Worm (Caenorhabditis elegans): ENCODE measurements around the gene ntl-9.

DNA sequence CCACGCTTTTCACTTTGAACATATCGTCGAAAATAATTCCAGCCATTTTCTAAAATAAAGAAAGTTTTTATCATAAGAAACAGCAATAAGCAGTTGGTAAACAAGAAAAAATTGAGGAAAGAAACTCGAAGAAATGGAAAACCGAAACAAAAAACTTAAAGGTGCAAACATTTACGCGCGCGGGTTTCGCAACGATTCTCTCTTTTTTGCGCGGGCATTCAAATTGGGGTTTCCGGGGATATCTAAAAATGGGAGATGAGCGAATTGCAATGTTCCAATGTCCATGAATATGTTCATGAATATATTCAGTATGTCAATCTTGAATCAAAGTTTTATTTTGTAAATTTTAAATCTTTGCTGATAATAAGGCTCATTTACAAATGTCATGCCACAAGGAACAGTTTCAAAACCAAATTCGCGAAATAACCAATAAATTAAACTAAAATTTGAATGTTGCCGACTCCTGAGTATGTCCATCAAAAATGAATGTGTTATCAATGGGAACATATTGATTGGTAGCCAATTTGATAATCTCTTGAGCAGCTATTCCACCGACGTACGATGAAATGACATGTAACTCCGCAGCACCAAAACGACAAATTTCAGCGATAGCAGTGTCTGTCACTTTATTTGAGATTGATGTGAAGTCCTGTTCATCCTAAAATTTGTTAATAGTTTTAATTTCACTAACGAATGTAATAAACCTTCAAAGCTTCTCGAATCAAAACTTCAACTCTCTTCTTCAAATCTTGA lies 26.2 kb upstream of the ntl-9 start, which contains the start of gene rpb-8:
- no peak for TF ChIP-seq ceh-18 (tag; optimal IDR thresholded peaks at IDR 0.05)
- TF ChIP-seq fkh-10 (GFP tag; optimal IDR thresholded peaks at IDR 0.05): no peak
- no peak for TF ChIP-seq hlh-8 (tag; optimal IDR thresholded peaks at IDR 0.05)
- no peak for TF ChIP-seq pha-4 (tag; optimal IDR thresholded peaks at IDR 0.05)
- no peak for TF ChIP-seq gmeb-2 (tag; optimal IDR thresholded peaks at IDR 0.05)
- no peak for TF ChIP-seq mec-3 (tag; optimal IDR thresholded peaks at IDR 0.05; ENCODE audit: borderline replicate concordance)
- no peak for TF ChIP-seq pag-3 (tag; optimal IDR thresholded peaks at IDR 0.05; ENCODE audit: borderline replicate concordance)
- TF ChIP-seq unc-42 (tag; optimal IDR thresholded peaks at IDR 0.05): peak; percentile 15
